Worm (Caenorhabditis elegans): ENCODE measurements around the gene faah-5.

ce11 chrIII:11874242-11874641 lies 17.0 kb downstream of the faah-5 start:
- TF ChIP-seq ama-1 (optimal IDR thresholded peaks at IDR 0.05) (no peak), fkh-10 (GFP tag; optimal IDR thresholded peaks at IDR 0.05) (no peak), pqm-1 (tag; optimal IDR thresholded peaks at IDR 0.05) (no peak), ahr-1 (tag; optimal IDR thresholded peaks at IDR 0.05) (no peak), ceh-31 (tag; optimal IDR thresholded peaks at IDR 0.05) (no peak), sox-2 (GFP tag; IDR thresholded peaks at IDR 0.05) (no peak), pat-9 (tag; optimal IDR thresholded peaks at IDR 0.05) (no peak), ceh-14 (tag; optimal IDR thresholded peaks at IDR 0.05) (no peak), madf-2 (tag; optimal IDR thresholded peaks at IDR 0.05) (no peak), pha-4 (tag; optimal IDR thresholded peaks at IDR 0.05) (no peak), pax-1 (tag; optimal IDR thresholded peaks at IDR 0.05) (no peak), hlh-13 (GFP tag; optimal IDR thresholded peaks at IDR 0.05) (no peak), pros-1 (tag; optimal IDR thresholded peaks at IDR 0.05) (no peak), ceh-48 (tag; optimal IDR thresholded peaks at IDR 0.05) (no peak)
